Worm (Caenorhabditis elegans): ENCODE measurements around the gene D2023.3.

DNA sequence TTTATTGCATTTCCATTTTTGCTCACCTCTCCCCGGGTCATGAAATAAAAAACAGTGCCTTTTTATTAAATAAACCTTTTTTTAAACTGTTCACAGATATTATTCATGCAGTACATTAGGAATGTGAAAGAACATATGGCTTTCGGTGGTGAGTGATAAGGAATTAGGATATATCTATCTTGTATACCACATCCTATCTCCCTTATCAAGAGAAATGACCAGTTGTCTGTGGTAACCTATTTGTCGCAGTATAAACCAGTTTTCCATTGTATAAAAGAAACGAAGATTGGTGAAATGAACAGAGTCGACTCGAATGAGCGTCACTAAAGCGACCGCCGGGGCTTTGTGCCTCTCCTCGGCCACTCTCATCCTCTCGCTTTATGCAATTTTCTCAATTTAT lies 17.5 kb upstream of the D2023.3 start, which contains the start of gene col-158:
- TF ChIP-seq ztf-29 (GFP tag; IDR thresholded peaks at IDR 0.05) (no peak), flt-1 (GFP tag; IDR thresholded peaks at IDR 0.05) (no peak), tab-1 (GFP tag; IDR thresholded peaks at IDR 0.05) (no peak), cog-1 (tag; optimal IDR thresholded peaks at IDR 0.05) (no peak), med-1 (GFP tag; optimal IDR thresholded peaks at IDR 0.05; ENCODE audit: insufficient read depth) (no peak), T22C8.4 (GFP tag; IDR thresholded peaks at IDR 0.05) (no peak), ztf-23 (GFP tag; IDR thresholded peaks at IDR 0.05) (no peak), klf-2 (GFP tag; conservative IDR thresholded peaks at IDR 0.05) (no peak), ref-1 (GFP tag; conservative IDR thresholded peaks at IDR 0.05) (no peak)

Data from whole organism, midembryonic.